Worm (Caenorhabditis elegans) whole organism, L3 larva: Measurements from ENCODE around the gene F43E2.6.
A peak's percentile ranks its signal among the peaks of the same experiment; 100 is the strongest.

Experiments used
- aly-2 ChIP-seq: fragments of 150-350 bp; optimal IDR thresholded peaks from 2 replicates; lab custom pipeline; 2014; ENCODE audit warnings: missing biosample characterization, missing genetic modification characterization
- ceh-82 ChIP-seq: fragments of 150-350 bp; optimal IDR thresholded peaks from 2 replicates; lab custom pipeline; 2014; ENCODE audit warnings: missing biosample characterization, missing genetic modification characterization
- nhr-237 ChIP-seq: fragments of 150-350 bp; optimal IDR thresholded peaks from 2 replicates; lab custom pipeline; 2014; ENCODE audit warnings: missing biosample characterization, missing genetic modification characterization
- skn-1 ChIP-seq: fragments of 150-350 bp; optimal IDR thresholded peaks from 2 replicates; lab custom pipeline; 2014; ENCODE audit warnings: missing biosample characterization, missing genetic modification characterization
- unc-39 ChIP-seq: sonication (generic microtip); optimal IDR thresholded peaks from 4 replicates; lab custom pipeline; 2017; ENCODE audit warnings: missing biosample characterization, missing genetic modification characterization
- unc-62 ChIP-seq: fragments of 150-350 bp; sonication (generic microtip); optimal IDR thresholded peaks from 4 replicates; lab custom pipeline; 2014; ENCODE audit warnings: missing biosample characterization, missing genetic modification reagents, missing genetic modification characterization

- no peak for TF ChIP-seq ceh-82 (tag; lab: Kevin White, UChicago)
- no peak for TF ChIP-seq skn-1 (tag; lab: Kevin White, UChicago)
- TF ChIP-seq nhr-237, result no peak
- peak; percentile 79 for TF ChIP-seq unc-62
- no peak for TF ChIP-seq aly-2 (tag; lab: Kevin White, UChicago)
- TF ChIP-seq unc-39 (tag; lab: Kevin White, UChicago), result no peak
Observed at ce11 chrII:7323317-7323716, 45.3 kb downstream of the F43E2.6 start.
